Fruit fly (Drosophila melanogaster) whole organism, adult: Measurements from ENCODE around the gene Tektin-C.

Experiments
- CG11617 ChIP-seq: fragments of 200-800 bp; sonication (Bioruptor generic); optimal IDR thresholded peaks from 2 replicates; lab custom pipeline; 2017; ENCODE audit warnings: mild to moderate bottlenecking, missing biosample characterization, missing genetic modification reagents, missing genetic modification characterization
- CG12768 ChIP-seq: fragments of 200-800 bp; sonication (Bioruptor generic); optimal IDR thresholded peaks from 2 replicates; lab custom pipeline; 2017; ENCODE audit warnings: missing biosample characterization, missing genetic modification characterization, mild to moderate bottlenecking, moderate library complexity, missing genetic modification reagents
- CG14711 ChIP-seq: fragments of 200-800 bp; sonication (Bioruptor generic); optimal IDR thresholded peaks from 2 replicates; lab custom pipeline; 2018; ENCODE audit warnings: missing biosample characterization, mild to moderate bottlenecking, missing genetic modification characterization, moderate library complexity
- CG1620 ChIP-seq: fragments of 200-800 bp; sonication (Bioruptor generic); optimal IDR thresholded peaks from 2 replicates; lab custom pipeline; 2016; ENCODE audit warnings: missing biosample characterization, missing genetic modification characterization
- CG33017 ChIP-seq: fragments of 200-800 bp; sonication (Bioruptor generic); optimal IDR thresholded peaks from 2 replicates; lab custom pipeline; 2018; ENCODE audit warnings: missing biosample characterization, mild to moderate bottlenecking, missing genetic modification characterization, moderate library complexity
- CG5204 ChIP-seq: fragments of 200-800 bp; sonication (Bioruptor generic); optimal IDR thresholded peaks from 2 replicates; lab custom pipeline; 2016; ENCODE audit warnings: missing biosample characterization, missing genetic modification characterization
- CG7045 ChIP-seq: fragments of 200-800 bp; sonication (Bioruptor generic); optimal IDR thresholded peaks from 2 replicates; lab custom pipeline; 2017; ENCODE audit warnings: missing biosample characterization, mild to moderate bottlenecking, missing genetic modification characterization
- CG7101 ChIP-seq: fragments of 200-800 bp; sonication (Bioruptor generic); optimal IDR thresholded peaks from 2 replicates; lab custom pipeline; 2018; ENCODE audit warnings: missing biosample characterization, mild to moderate bottlenecking, missing genetic modification characterization, moderate library complexity
- Clk ChIP-seq: fragments of 200-800 bp; sonication (Bioruptor generic); optimal IDR thresholded peaks from 2 replicates; lab custom pipeline; 2017; ENCODE audit warnings: missing biosample characterization, missing genetic modification characterization
- Crg-1 ChIP-seq: fragments of 200-800 bp; sonication (Bioruptor generic); optimal IDR thresholded peaks from 2 replicates; lab custom pipeline; 2016; ENCODE audit warnings: missing biosample characterization, missing genetic modification characterization
- Hr96 ChIP-seq: fragments of 200-800 bp; sonication (Bioruptor generic); optimal IDR thresholded peaks from 2 replicates; lab custom pipeline; 2016; ENCODE audit warnings: missing biosample characterization, missing genetic modification characterization
- Mnt ChIP-seq: fragments of 200-800 bp; sonication (Bioruptor generic); optimal IDR thresholded peaks from 2 replicates; lab custom pipeline; 2016; ENCODE audit warnings: missing biosample characterization, mild to moderate bottlenecking, missing genetic modification characterization
- bab1 ChIP-seq: fragments of 200-800 bp; sonication (Bioruptor generic); optimal IDR thresholded peaks from 3 replicates; lab custom pipeline; 2019; ENCODE audit warnings: missing biosample characterization, mild to moderate bottlenecking, missing genetic modification characterization, moderate library complexity
- cic ChIP-seq: fragments of 200-800 bp; sonication (Bioruptor generic); optimal IDR thresholded peaks from 2 replicates; lab custom pipeline; 2017; ENCODE audit warnings: missing biosample characterization, mild to moderate bottlenecking, missing genetic modification characterization, moderate library complexity
- cnc ChIP-seq, 2 experiments: fragments of >200 bp; optimal IDR thresholded peaks; 2 replicates each; lab custom pipeline; 2017
- kay ChIP-seq: fragments of 200-800 bp; sonication (Bioruptor generic); peaks from one replicate; lab custom pipeline; 2016; ENCODE audit warnings: missing biosample characterization, missing genetic modification characterization, borderline replicate concordance
- ovo ChIP-seq: fragments of 200-800 bp; sonication (Bioruptor generic); optimal IDR thresholded peaks from 2 replicates; lab custom pipeline; 2016; ENCODE audit warnings: missing biosample characterization, missing genetic modification characterization
- pad ChIP-seq: fragments of 200-800 bp; sonication (Bioruptor generic); optimal IDR thresholded peaks from 3 replicates; lab custom pipeline; 2017; ENCODE audit warnings: missing biosample characterization, missing genetic modification characterization, mild to moderate bottlenecking, moderate library complexity, missing genetic modification reagents
- tj ChIP-seq: fragments of 200-800 bp; sonication (Bioruptor generic); optimal IDR thresholded peaks from 3 replicates; lab custom pipeline; 2017; ENCODE audit warnings: missing biosample characterization, mild to moderate bottlenecking, missing genetic modification characterization, moderate library complexity
- toe ChIP-seq: fragments of 200-800 bp; sonication (Bioruptor generic); optimal IDR thresholded peaks from 2 replicates; lab custom pipeline; 2016; ENCODE audit warnings: missing biosample characterization, missing genetic modification characterization

Tektin-C gene

dm6 chr3L:5835431-5835830, 39.1 kb upstream of the Tektin-C start:
- TF ChIP-seq Clk (no peak), CG14711 (tag; lab: Kevin White, UChicago) (no peak), toe (no peak), pad (GFP tag; lab: Kevin White, UChicago) (no peak)

- TF ChIP-seq Crg-1 (no peak), CG1620 (no peak), cnc (optimal IDR thresholded peaks at IDR 0.05; lab: Kevin White, UChicago) (no peak), Hr96 (GFP tag; lab: Kevin White, UChicago) (no peak), CG5204 (GFP tag; lab: Kevin White, UChicago) (no peak), Mnt (GFP tag; lab: Kevin White, UChicago) (no peak), CG12768 (GFP tag; lab: Kevin White, UChicago) (no peak), CG11617 (GFP tag; lab: Kevin White, UChicago) (no peak), tj (GFP tag; lab: Kevin White, UChicago) (no peak), CG7101 (tag; lab: Kevin White, UChicago) (no peak), CG14711 (tag; lab: Kevin White, UChicago) (no peak), cic (no peak), Clk (no peak), pad (GFP tag; lab: Kevin White, UChicago) (no peak), toe (no peak), ovo (no peak), CG33017 (no peak), bab1 (GFP tag; lab: Kevin White, UChicago) (no peak), CG7045 (no peak)
Measured at dm6 chr3L:5834798-5835197, 38.5 kb upstream of the Tektin-C start.

dm6 chr3L:5834245-5834644, 37.9 kb upstream of the Tektin-C start:
- TF ChIP-seq CG1620 (no peak), CG11617 (GFP tag; lab: Kevin White, UChicago) (no peak), cic (no peak)

DNA sequence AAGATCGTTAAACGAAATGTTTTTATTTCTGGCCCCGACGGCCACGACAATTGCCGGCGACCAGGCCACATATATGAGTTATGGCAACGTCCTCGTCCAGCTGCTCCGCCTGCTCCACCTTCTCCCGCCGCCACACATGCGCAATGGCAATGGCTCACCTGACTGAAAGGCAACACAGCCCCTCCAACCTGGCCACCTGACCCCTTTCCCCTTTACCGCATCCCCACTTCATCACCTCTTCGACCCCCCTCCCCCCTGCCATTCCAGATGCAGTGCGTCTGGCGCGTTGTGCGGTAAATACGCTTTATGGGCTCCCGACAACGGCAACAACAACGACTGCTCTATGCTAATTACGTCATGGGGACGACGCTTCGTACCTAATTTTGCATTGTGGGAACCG, 37.4 kb upstream of the Tektin-C start:
- TF ChIP-seq Clk (no peak), CG7101 (tag; lab: Kevin White, UChicago) (no peak), ovo (no peak), CG1620 (no peak), CG11617 (GFP tag; lab: Kevin White, UChicago) (no peak), CG5204 (GFP tag; lab: Kevin White, UChicago) (no peak), kay (GFP tag; lab: Kevin White, UChicago) (no peak)

dm6 chr3L:5831890-5832289, 35.5 kb upstream of the Tektin-C start:
- TF ChIP-seq Mnt (GFP tag; lab: Kevin White, UChicago) (no peak), pad (GFP tag; lab: Kevin White, UChicago) (no peak), cic (no peak), toe (no peak), cnc (optimal IDR thresholded peaks at IDR 0.05; lab: Kevin White, UChicago) (no peak), Clk (no peak), CG12768 (GFP tag; lab: Kevin White, UChicago) (no peak), ovo (no peak), CG7101 (tag; lab: Kevin White, UChicago) (no peak), tj (GFP tag; lab: Kevin White, UChicago) (no peak), CG33017 (no peak)

- no peak for TF ChIP-seq toe
- no peak for TF ChIP-seq cic
- no peak for TF ChIP-seq kay (GFP tag; lab: Kevin White, UChicago)
- no peak for TF ChIP-seq CG14711 (tag; lab: Kevin White, UChicago)
- TF ChIP-seq bab1 (GFP tag; lab: Kevin White, UChicago) = no peak
- TF ChIP-seq CG7045 = no peak
- no peak for TF ChIP-seq CG12768 (GFP tag; lab: Kevin White, UChicago)
- no peak for TF ChIP-seq CG1620
- TF ChIP-seq Clk = no peak
- TF ChIP-seq CG33017 = no peak
- no peak for TF ChIP-seq cnc (optimal IDR thresholded peaks at IDR 0.05; lab: Kevin White, UChicago)
- TF ChIP-seq ovo = no peak
- no peak for TF ChIP-seq CG11617 (GFP tag; lab: Kevin White, UChicago)
- no peak for TF ChIP-seq CG7101 (tag; lab: Kevin White, UChicago)
- TF ChIP-seq tj (GFP tag; lab: Kevin White, UChicago) = no peak
- TF ChIP-seq pad (GFP tag; lab: Kevin White, UChicago) = no peak
Measured at dm6 chr3L:5830649-5831048, 34.3 kb upstream of the Tektin-C start.

dm6 chr3L:5828684-5829083, 32.3 kb upstream of the Tektin-C start:
- TF ChIP-seq CG14711 (tag; lab: Kevin White, UChicago) = no peak
- no peak for TF ChIP-seq CG12768 (GFP tag; lab: Kevin White, UChicago)
- no peak for TF ChIP-seq cnc (optimal IDR thresholded peaks at IDR 0.05; lab: Kevin White, UChicago)
- no peak for TF ChIP-seq CG7045

DNA sequence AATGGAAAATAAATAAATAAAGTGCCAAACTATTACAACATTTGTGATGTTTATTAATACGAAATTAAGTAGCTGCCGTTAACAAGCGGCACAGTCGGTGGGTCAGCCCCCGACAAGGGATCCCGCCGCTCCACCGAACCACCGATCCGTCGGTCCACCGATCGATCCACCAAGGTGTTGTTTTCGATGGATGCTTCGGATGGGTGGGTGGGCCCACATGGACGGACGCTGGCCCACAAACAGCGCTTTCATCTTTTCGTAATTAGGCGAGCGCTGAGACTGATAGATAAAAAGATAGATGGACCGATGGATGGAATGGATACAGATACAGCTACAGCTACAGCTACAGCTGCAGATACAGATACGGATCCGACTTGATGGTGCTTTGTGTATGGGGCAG, 31.9 kb upstream of the Tektin-C start:
- no peak for TF ChIP-seq Clk
- no peak for TF ChIP-seq tj (GFP tag; lab: Kevin White, UChicago)
- no peak for TF ChIP-seq cic
- TF ChIP-seq CG7045 = no peak
- no peak for TF ChIP-seq Hr96 (GFP tag; lab: Kevin White, UChicago)
- TF ChIP-seq CG12768 (GFP tag; lab: Kevin White, UChicago) = no peak
